Fruit fly (Drosophila melanogaster): ENCODE results near the gene CG10492.

Gene CG10492

dm6 chr2L:19045111-19045560, 8.7 kb upstream of the CG10492 start, which contains the start of the genes Ttc19 and Acn (continued):
- TF ChIP-seq lz (GFP tag; optimal IDR thresholded peaks at IDR 0.05) (peak; percentile 86), Met (GFP tag; optimal IDR thresholded peaks at IDR 0.05) (peak; percentile 84), svp (GFP tag) (no peak), CG1621 (tag; optimal IDR thresholded peaks at IDR 0.05) (peak; percentile 52), Sox14 (GFP tag; optimal IDR thresholded peaks at IDR 0.05) (peak; percentile 91), Eip78C (GFP tag) (peak; percentile 94), CG11762 (GFP tag; optimal IDR thresholded peaks at IDR 0.05; ENCODE audit: insufficient read depth) (peak; percentile 72), CG31627 (GFP tag; optimal IDR thresholded peaks at IDR 0.05) (peak; percentile 89), achi (GFP tag; optimal IDR thresholded peaks at IDR 0.05) (peak; percentile 84), fd85E (GFP tag; optimal IDR thresholded peaks at IDR 0.05) (no peak), pdm3 (GFP tag; optimal IDR thresholded peaks at IDR 0.05) (peak; percentile 85), CG34406 (GFP tag; optimal IDR thresholded peaks at IDR 0.05) (peak; percentile 80), CG3032 (tag; optimal IDR thresholded peaks at IDR 0.05) (peak; percentile 82), CG10669 (GFP tag; optimal IDR thresholded peaks at IDR 0.05) (peak; percentile 72), Sox102F (GFP tag; optimal IDR thresholded peaks at IDR 0.05) (no peak), Hr39 (GFP tag; optimal IDR thresholded peaks at IDR 0.05) (peak; percentile 89), CG6854 (GFP tag; optimal IDR thresholded peaks at IDR 0.05) (no peak), eg (GFP tag; IDR thresholded peaks at IDR 0.05) (peak; percentile 78), CG8119 (GFP tag; IDR thresholded peaks at IDR 0.05) (peak; percentile 54; the same call in 2 of the 3 replicates), ss (GFP tag; optimal IDR thresholded peaks at IDR 0.05) (no peak), CG9139 (GFP tag; optimal IDR thresholded peaks at IDR 0.05) (no peak), CG8632 (GFP tag; optimal IDR thresholded peaks at IDR 0.05) (peak; percentile 59), dac (GFP tag; optimal IDR thresholded peaks at IDR 0.05) (no peak), topi (GFP tag; optimal IDR thresholded peaks at IDR 0.05) (peak; percentile 81), Smox (GFP tag; optimal IDR thresholded peaks at IDR 0.05) (peak; percentile 86), cyc (GFP tag; optimal IDR thresholded peaks at IDR 0.05) (peak; percentile 82), CG11902 (GFP tag; optimal IDR thresholded peaks at IDR 0.05) (peak; percentile 55)

dm6 chr2L:19048912-19049311, 5.0 kb upstream of the CG10492 start, which contains the start of gene CG10470:
CG10470 (plus strand) TSS chr2L:19049076.
- TF ChIP-seq esn (GFP tag; optimal IDR thresholded peaks at IDR 0.05) = peak; percentile 34
- peak; percentile 16 for TF ChIP-seq Eip78C (GFP tag)
- no peak for TF ChIP-seq Eip75B (GFP tag; optimal IDR thresholded peaks at IDR 0.05)
- TF ChIP-seq dsx (GFP tag; optimal IDR thresholded peaks at IDR 0.05; ENCODE audit: poor library complexity, severe bottlenecking) = peak; percentile 70
- peak; percentile 4 for TF ChIP-seq CG1621 (tag; optimal IDR thresholded peaks at IDR 0.05)
- no peak for TF ChIP-seq CG16779 (tag; optimal IDR thresholded peaks at IDR 0.05)
- TF ChIP-seq CG3032 (tag; optimal IDR thresholded peaks at IDR 0.05) = peak; percentile 7
- TF ChIP-seq Sox14 (GFP tag; optimal IDR thresholded peaks at IDR 0.05) = no peak

DNA sequence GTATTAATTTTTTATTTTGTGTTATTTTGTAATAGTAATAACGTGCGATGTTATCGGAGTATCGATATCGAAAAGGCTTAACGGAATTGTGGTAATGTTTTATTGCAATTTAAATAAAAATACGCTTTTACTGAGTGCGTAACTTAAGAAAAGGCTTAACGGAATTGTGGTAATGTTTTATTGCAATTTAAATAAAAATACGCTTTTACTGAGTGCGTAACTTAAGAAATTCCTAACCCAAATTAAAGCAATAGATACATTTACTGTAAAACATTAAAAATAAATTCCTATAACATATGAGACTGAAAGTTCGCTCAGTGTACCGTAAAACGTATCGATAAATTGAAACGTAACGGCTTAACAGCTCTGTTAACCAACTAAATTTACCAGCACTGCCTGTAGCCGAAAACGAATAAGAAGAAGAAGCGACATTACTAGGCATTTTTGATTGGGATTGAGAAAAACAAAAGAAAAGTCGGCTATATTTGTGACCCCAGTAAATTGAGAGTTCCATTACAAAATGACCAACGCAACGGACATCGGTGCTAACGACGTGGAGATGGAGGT, 2.3 kb upstream of the CG10492 start, which contains the start of gene Rpn3:
Gene Rpn3 (plus strand): TSS at position 257 of the 567 bp plus-strand sequence.
- TF ChIP-seq CG9139 (GFP tag; optimal IDR thresholded peaks at IDR 0.05) = no peak
- peak; percentile 56 for TF ChIP-seq fd59A (GFP tag; optimal IDR thresholded peaks at IDR 0.05)
- TF ChIP-seq Ets96B (tag; optimal IDR thresholded peaks at IDR 0.05) = peak; percentile 83
- TF ChIP-seq CG3032 (tag; optimal IDR thresholded peaks at IDR 0.05) = peak; percentile 74
- no peak for TF ChIP-seq CG16779 (tag; optimal IDR thresholded peaks at IDR 0.05)
- TF ChIP-seq fkh (GFP tag; optimal IDR thresholded peaks at IDR 0.05) = no peak
- peak; percentile 91 for TF ChIP-seq esn (GFP tag; optimal IDR thresholded peaks at IDR 0.05)
- TF ChIP-seq Sox15 (GFP tag; optimal IDR thresholded peaks at IDR 0.05) = peak; percentile 65
- peak; percentile 82 for TF ChIP-seq cyc (GFP tag; optimal IDR thresholded peaks at IDR 0.05)
- peak; percentile 80 for TF ChIP-seq CG32006 (GFP tag; optimal IDR thresholded peaks at IDR 0.05)
- peak; percentile 86 for TF ChIP-seq CG15336 (GFP tag; IDR thresholded peaks at IDR 0.05)
- TF ChIP-seq Eip78C (GFP tag) = peak; percentile 90
- TF ChIP-seq eg (GFP tag; IDR thresholded peaks at IDR 0.05) = peak; percentile 91
- TF ChIP-seq CG11294 (GFP tag; IDR thresholded peaks at IDR 0.05) = peak; percentile 58; the same call in 1 of the 2 replicates
- peak; percentile 84 for TF ChIP-seq Eip75B (GFP tag; optimal IDR thresholded peaks at IDR 0.05)
- peak; percentile 77 for TF ChIP-seq CG7368 (GFP tag; optimal IDR thresholded peaks at IDR 0.05)
- TF ChIP-seq CG11762 (GFP tag; optimal IDR thresholded peaks at IDR 0.05; ENCODE audit: insufficient read depth) = peak; percentile 62
- peak in 1 of 2 experiments; percentile 68 for TF ChIP-seq ss (GFP tag; optimal IDR thresholded peaks at IDR 0.05)
- TF ChIP-seq acj6 (GFP tag; optimal IDR thresholded peaks at IDR 0.05) = peak; percentile 88
- peak; percentile 71 for TF ChIP-seq Lpt (GFP tag; optimal IDR thresholded peaks at IDR 0.05)
- no peak for TF ChIP-seq svp (GFP tag)
- peak; percentile 56 for TF ChIP-seq dac (GFP tag; optimal IDR thresholded peaks at IDR 0.05)
- peak; percentile 56 for TF ChIP-seq CG11902 (GFP tag; optimal IDR thresholded peaks at IDR 0.05)
- TF ChIP-seq salr (GFP tag; optimal IDR thresholded peaks at IDR 0.05) = peak in 1 of 2 experiments; percentile 1
- peak; percentile 89 for TF ChIP-seq lz (GFP tag; optimal IDR thresholded peaks at IDR 0.05)
- TF ChIP-seq spab (GFP tag; optimal IDR thresholded peaks at IDR 0.05) = no peak
- TF ChIP-seq vri (GFP tag; optimal IDR thresholded peaks at IDR 0.05) = no peak
- TF ChIP-seq Gug (GFP tag; IDR thresholded peaks at IDR 0.05) = peak; percentile 77
